Worm (Caenorhabditis elegans): ENCODE measurements around the gene K02E2.6.
"Not testable (repeated sequence)": the region's sequence is repeated elsewhere in the genome, so short reads cannot be mapped to it uniquely, and the experiment has no call there.

K02E2.6 gene

DNA sequence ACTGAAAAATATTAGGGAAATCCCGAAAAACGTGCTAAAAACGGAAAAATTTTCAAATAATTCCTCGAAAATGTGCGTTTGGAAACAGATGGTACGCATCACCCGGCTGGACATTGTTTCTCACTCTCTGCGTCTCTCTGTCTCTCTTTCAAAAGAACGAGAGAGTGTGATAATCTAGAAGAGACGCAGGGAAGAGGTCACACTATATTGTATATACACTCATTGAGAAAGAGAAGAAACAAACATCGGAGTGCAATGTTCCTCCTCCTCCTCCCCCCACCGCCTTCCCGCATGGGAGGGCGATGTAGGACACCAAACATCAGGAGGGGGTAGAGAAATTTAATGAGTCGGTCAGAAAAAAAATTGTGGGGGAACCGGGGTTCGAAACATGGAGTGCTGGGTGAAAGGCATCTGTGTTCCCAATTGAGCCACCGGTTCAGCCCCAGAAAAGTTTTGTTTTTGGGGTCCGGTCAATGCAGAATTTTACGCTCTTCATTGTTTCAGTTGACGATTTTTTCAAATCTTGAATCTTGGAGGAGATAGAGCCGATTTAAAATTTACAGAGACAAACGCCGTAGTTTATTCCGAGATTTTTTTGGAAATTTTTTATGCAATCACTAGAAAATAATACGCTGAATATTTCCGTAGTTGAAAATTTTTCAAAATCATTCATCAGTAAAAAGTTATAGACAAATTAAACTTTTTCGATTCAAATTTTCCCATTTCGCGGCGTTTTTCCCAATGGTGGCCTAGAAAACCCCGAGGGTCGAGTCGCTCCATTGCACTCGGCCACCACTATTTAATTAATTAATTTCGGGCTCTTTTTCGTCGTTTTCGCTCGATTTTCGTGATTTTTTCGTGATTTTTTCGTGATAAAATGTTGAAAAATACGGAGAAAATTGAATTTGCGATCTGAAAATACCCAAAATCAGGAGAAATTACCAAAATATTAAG is 44.1 kb downstream of the K02E2.6 start (continued):
- TF ChIP-seq efl-1 (optimal IDR thresholded peaks at IDR 0.05), result peak; percentile 91 to 98
- peak; percentile 91 to 99 for TF ChIP-seq efl-1 (GFP tag; optimal IDR thresholded peaks at IDR 0.05 in 1 of 2)
- TF ChIP-seq jun-1 (tag; optimal IDR thresholded peaks at IDR 0.05), result peak; percentile 40
- TF ChIP-seq nhr-19 (GFP tag; conservative IDR thresholded peaks at IDR 0.05), result peak; percentile 57
- TF ChIP-seq nhr-47 (tag; optimal IDR thresholded peaks at IDR 0.05), result peak; percentile 71
- no peak for TF ChIP-seq mef-2 (tag; optimal IDR thresholded peaks at IDR 0.05)
- TF ChIP-seq unc-130 (tag; optimal IDR thresholded peaks at IDR 0.05), result no peak
- TF ChIP-seq nhr-71 (tag; optimal IDR thresholded peaks at IDR 0.05), result peak; percentile 77
- TF ChIP-seq dpl-1 (GFP tag; optimal IDR thresholded peaks at IDR 0.05), result peak; percentile 84 to 92 (median 86)
- TF ChIP-seq aha-1 (tag; optimal IDR thresholded peaks at IDR 0.05), result no peak
- no peak for TF ChIP-seq unc-30 (tag; optimal IDR thresholded peaks at IDR 0.05)
- TF ChIP-seq unc-86 (tag; optimal IDR thresholded peaks at IDR 0.05), result peak; percentile 52
- peak; percentile 24 for TF ChIP-seq lin-15B (tag; optimal IDR thresholded peaks at IDR 0.05)
- peak; percentile 91 for TF ChIP-seq dsc-1 (tag; optimal IDR thresholded peaks at IDR 0.05)
- peak; percentile 13 for TF ChIP-seq zag-1 (tag; optimal IDR thresholded peaks at IDR 0.05)
- TF ChIP-seq mdl-1 (tag; optimal IDR thresholded peaks at IDR 0.05), result peak in 1 of 2 experiments; percentile 64
- TF ChIP-seq nhr-76 (tag; optimal IDR thresholded peaks at IDR 0.05), result no peak
- peak; percentile 31 for TF ChIP-seq C16A3.4 (tag; optimal IDR thresholded peaks at IDR 0.05)
- peak; percentile 90 for TF ChIP-seq nhr-20 (tag; optimal IDR thresholded peaks at IDR 0.05)
- peak; percentile 20 for TF ChIP-seq F16B12.6 (tag; optimal IDR thresholded peaks at IDR 0.05)
- no peak for TF ChIP-seq zip-4 (GFP tag; optimal IDR thresholded peaks at IDR 0.05)
- no peak for TF ChIP-seq tlp-1 (tag; optimal IDR thresholded peaks at IDR 0.05)
- TF ChIP-seq lin-35 (GFP tag; optimal IDR thresholded peaks at IDR 0.05), result peak; percentile 92
- TF ChIP-seq C04F5.9 (tag; optimal IDR thresholded peaks at IDR 0.05), result no peak

ce11 chrV:20425183-20425400 is 44.7 kb downstream of the K02E2.6 start, which contains the start of the genes fce-2 and F48F5.8:
Gene fce-2, plus strand, starts transcription at chrV:20425301.
Gene F48F5.8, plus strand, starts transcription at chrV:20425342.
- TF ChIP-seq hlh-4 (tag; optimal IDR thresholded peaks at IDR 0.05) (no peak), mab-9 (GFP tag; IDR thresholded peaks at IDR 0.05) (no peak), unc-98 (GFP tag; IDR thresholded peaks at IDR 0.05) (no peak), egl-27 (tag; optimal IDR thresholded peaks at IDR 0.05) (no peak), nhr-237 (tag; optimal IDR thresholded peaks at IDR 0.05) (no peak), hlh-17 (GFP tag; optimal IDR thresholded peaks at IDR 0.05; ENCODE audit: borderline replicate concordance) (no peak), Y116A8C.19 (tag; optimal IDR thresholded peaks at IDR 0.05; ENCODE audit: borderline replicate concordance) (no peak), zip-4 (GFP tag; optimal IDR thresholded peaks at IDR 0.05) (no peak), fos-1 (tag; optimal IDR thresholded peaks at IDR 0.05) (no peak), unc-62 (GFP tag; optimal IDR thresholded peaks at IDR 0.05) (no peak), fkh-8 (tag; optimal IDR thresholded peaks at IDR 0.05) (no peak), snpc-4 (tag; optimal IDR thresholded peaks at IDR 0.05) (no peak), mep-1 (tag; optimal IDR thresholded peaks at IDR 0.05) (no peak)

DNA sequence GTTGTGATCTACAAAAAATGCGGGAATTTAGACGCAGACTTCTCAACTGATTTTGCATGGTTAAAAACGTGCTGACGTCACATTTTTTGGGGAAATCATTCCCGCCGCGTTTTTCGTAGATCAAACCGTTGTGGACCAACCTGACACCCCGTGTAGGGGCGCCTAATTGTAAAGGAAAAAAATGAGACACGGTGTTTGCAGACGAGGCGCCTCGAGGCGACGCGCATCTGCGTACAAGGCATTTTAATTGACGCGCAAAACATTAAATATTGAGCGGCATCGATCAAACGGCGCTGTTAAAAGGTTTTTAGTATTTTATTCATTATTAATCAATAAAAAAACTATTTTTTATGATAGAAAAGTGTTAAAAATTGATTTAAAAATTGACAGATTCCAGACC is 51.0 kb downstream of the K02E2.6 start:
- TF ChIP-seq lin-35 (GFP tag; optimal IDR thresholded peaks at IDR 0.05), result peak in 1 of 2 experiments; percentile 38
- peak; percentile 22 to 44 for TF ChIP-seq efl-1 (optimal IDR thresholded peaks at IDR 0.05)
- not testable (repeated sequence) for TF ChIP-seq efl-1 (GFP tag; optimal IDR thresholded peaks at IDR 0.05 in 1 of 2)
- TF ChIP-seq dpl-1 (GFP tag; optimal IDR thresholded peaks at IDR 0.05), result peak in 2 of 3 experiments; percentile 5 to 23
- peak; percentile 72 for TF ChIP-seq F16B12.6 (tag; optimal IDR thresholded peaks at IDR 0.05)

Data from whole organism, L1 larva.